Fruit fly (Drosophila melanogaster) whole organism, prepupa: ENCODE data around the gene CG43880.
A peak's percentile ranks its signal among the peaks of the same experiment; 100 is the strongest.

Experiments used
- CG10631 ChIP-seq: fragments of 200-800 bp; sonication (Bioruptor generic); optimal IDR thresholded peaks from 2 replicates; lab custom pipeline; 2016; ENCODE audit warnings: missing biosample characterization, missing genetic modification characterization
- CG11762 ChIP-seq: fragments of 200-800 bp; sonication (Bioruptor generic); optimal IDR thresholded peaks from 3 replicates; lab custom pipeline; 2016; ENCODE audit warnings: missing biosample characterization, missing genetic modification characterization; ENCODE audit not compliant: insufficient read depth
- CG11902 ChIP-seq: fragments of 200-800 bp; sonication (Bioruptor generic); optimal IDR thresholded peaks from 3 replicates; lab custom pipeline; 2016; ENCODE audit warnings: missing biosample characterization, missing genetic modification characterization
- CG15336 ChIP-seq: fragments of 200-800 bp; sonication (Bioruptor generic); IDR thresholded peaks from 2 replicates; pipeline ENCODE4 v1.3.6; 2022; ENCODE audit warnings: missing biosample characterization, missing genetic modification characterization
- CG16779 ChIP-seq: fragments of 200-800 bp; sonication (Bioruptor generic); optimal IDR thresholded peaks from 3 replicates; lab custom pipeline; 2017; ENCODE audit warnings: missing biosample characterization, mild to moderate bottlenecking, missing genetic modification characterization
- CG32006 ChIP-seq: fragments of 200-800 bp; sonication (Bioruptor generic); optimal IDR thresholded peaks from 3 replicates; lab custom pipeline; 2017; ENCODE audit warnings: missing biosample characterization, mild to moderate bottlenecking, missing genetic modification characterization
- CG4318 ChIP-seq: fragments of 200-800 bp; sonication (Bioruptor generic); optimal IDR thresholded peaks from 3 replicates; lab custom pipeline; 2017; ENCODE audit warnings: missing biosample characterization, mild to moderate bottlenecking, missing genetic modification characterization
- CG6163 ChIP-seq: fragments of 200-800 bp; sonication (Bioruptor generic); IDR thresholded peaks from 3 replicates; pipeline ENCODE4 v1.3.6; 2022; ENCODE audit warnings: missing biosample characterization, missing genetic modification characterization
- CG6276 ChIP-seq: fragments of 200-800 bp; sonication (Bioruptor generic); optimal IDR thresholded peaks from 2 replicates; lab custom pipeline; 2017; ENCODE audit warnings: missing biosample characterization, mild to moderate bottlenecking, missing genetic modification characterization
- CG7368 ChIP-seq: fragments of 200-800 bp; sonication (Bioruptor generic); optimal IDR thresholded peaks from 3 replicates; lab custom pipeline; 2016; ENCODE audit warnings: missing biosample characterization, missing genetic modification characterization
- CG8119 ChIP-seq: fragments of 200-800 bp; sonication (Bioruptor generic); IDR thresholded peaks from 3 replicates; pipeline ENCODE4 v1.3.6; 2022; ENCODE audit warnings: missing biosample characterization, missing genetic modification characterization
- Eip78C ChIP-seq: fragments of 200-800 bp; sonication (Bioruptor generic); peaks from one replicate; lab custom pipeline; 2016; ENCODE audit warnings: missing biosample characterization, missing genetic modification characterization
- Eip93F ChIP-seq: fragments of 200-800 bp; sonication (Bioruptor generic); optimal IDR thresholded peaks from 2 replicates; lab custom pipeline; 2016; ENCODE audit warnings: missing biosample characterization, mild to moderate bottlenecking, missing genetic modification characterization
- Ets21C ChIP-seq: fragments of 200-800 bp; sonication (Bioruptor generic); optimal IDR thresholded peaks from 3 replicates; lab custom pipeline; 2016; ENCODE audit warnings: missing biosample characterization, missing genetic modification characterization
- Ets96B ChIP-seq: fragments of 200-800 bp; optimal IDR thresholded peaks from 2 replicates; lab custom pipeline; 2019; ENCODE audit warnings: missing biosample characterization, mild to moderate bottlenecking, missing genetic modification characterization, moderate library complexity
- Lpt ChIP-seq: fragments of 200-800 bp; sonication (Bioruptor generic); optimal IDR thresholded peaks from 3 replicates; lab custom pipeline; 2016; ENCODE audit warnings: missing biosample characterization, missing genetic modification characterization
- Met ChIP-seq: fragments of 200-800 bp; sonication (Bioruptor generic); optimal IDR thresholded peaks from 3 replicates; lab custom pipeline; 2016; ENCODE audit warnings: missing biosample characterization, missing genetic modification characterization
- OdsH ChIP-seq: fragments of 200-800 bp; sonication (Bioruptor generic); optimal IDR thresholded peaks from 3 replicates; lab custom pipeline; 2016; ENCODE audit warnings: missing biosample characterization, missing genetic modification characterization
- Smox ChIP-seq: fragments of 200-800 bp; sonication (Bioruptor generic); optimal IDR thresholded peaks from 3 replicates; lab custom pipeline; 2016; ENCODE audit warnings: missing biosample characterization, missing genetic modification characterization
- Sox102F ChIP-seq: fragments of 200-800 bp; sonication (Bioruptor generic); optimal IDR thresholded peaks from 2 replicates; lab custom pipeline; 2016; ENCODE audit warnings: missing biosample characterization, mild to moderate bottlenecking, missing genetic modification characterization
- acj6 ChIP-seq: fragments of 200-800 bp; sonication (Bioruptor generic); optimal IDR thresholded peaks from 3 replicates; lab custom pipeline; 2016; ENCODE audit warnings: missing biosample characterization, missing genetic modification characterization
- cyc ChIP-seq: fragments of 200-800 bp; sonication (Bioruptor generic); optimal IDR thresholded peaks from 3 replicates; lab custom pipeline; 2016; ENCODE audit warnings: missing biosample characterization, missing genetic modification characterization
- esn ChIP-seq: fragments of 200-800 bp; sonication (Bioruptor generic); optimal IDR thresholded peaks from 2 replicates; lab custom pipeline; 2016; ENCODE audit warnings: missing biosample characterization, mild to moderate bottlenecking, missing genetic modification characterization, moderate library complexity
- fd85E ChIP-seq: fragments of 200-800 bp; sonication (Bioruptor generic); optimal IDR thresholded peaks from 3 replicates; lab custom pipeline; 2016; ENCODE audit warnings: missing biosample characterization, missing genetic modification characterization
- net ChIP-seq: fragments of 200-800 bp; sonication (Bioruptor generic); optimal IDR thresholded peaks from 3 replicates; lab custom pipeline; 2016; ENCODE audit warnings: missing biosample characterization, missing genetic modification characterization
- salr ChIP-seq, 2 experiments: fragments of 200-800 bp; sonication (Bioruptor generic); optimal IDR thresholded peaks; 3 replicates each; lab custom pipeline; 2016 to 2018; ENCODE audit warnings: missing biosample characterization in 2 of 2, missing genetic modification characterization in 2 of 2, mild to moderate bottlenecking in 1 of 2
- spab ChIP-seq: fragments of 200-800 bp; sonication (Bioruptor generic); optimal IDR thresholded peaks from 2 replicates; lab custom pipeline; 2017; ENCODE audit warnings: missing biosample characterization, mild to moderate bottlenecking, missing genetic modification characterization, missing genetic modification reagents
- ss ChIP-seq, 2 experiments: fragments of 200-800 bp; sonication (Bioruptor generic); optimal IDR thresholded peaks; 2 replicates in 1 of 2; 3 replicates in 1 of 2; lab custom pipeline; 2017 to 2018; ENCODE audit warnings: mild to moderate bottlenecking in 2 of 2, missing biosample characterization in 2 of 2, missing genetic modification characterization in 2 of 2, moderate library complexity in 1 of 2
- svp ChIP-seq: fragments of 200-800 bp; sonication (Bioruptor generic); peaks from one replicate; lab custom pipeline; 2016; ENCODE audit warnings: missing biosample characterization, missing genetic modification characterization
- topi ChIP-seq: fragments of 200-800 bp; sonication (Bioruptor generic); optimal IDR thresholded peaks from 3 replicates; lab custom pipeline; 2016; ENCODE audit warnings: missing biosample characterization, missing genetic modification characterization

Gene CG43880

dm6 chr3L:7958590-7959180 lies 12.6 kb upstream of the CG43880 start:
- no peak for TF ChIP-seq CG6163
- no peak for TF ChIP-seq CG10631 (GFP tag; lab: Kevin White, UChicago)
- TF ChIP-seq CG11902 (GFP tag; lab: Kevin White, UChicago) = no peak
- TF ChIP-seq CG4318 (GFP tag; lab: Kevin White, UChicago) = no peak
- TF ChIP-seq svp = no peak
- no peak for TF ChIP-seq CG11762 (GFP tag; lab: Kevin White, UChicago)
- no peak for TF ChIP-seq CG7368 (GFP tag; lab: Kevin White, UChicago)
- TF ChIP-seq fd85E (GFP tag; lab: Kevin White, UChicago) = no peak
- TF ChIP-seq topi (GFP tag; lab: Kevin White, UChicago) = no peak
- TF ChIP-seq esn (GFP tag; lab: Kevin White, UChicago) = no peak
- TF ChIP-seq salr (GFP tag; optimal IDR thresholded peaks at IDR 0.05; lab: Kevin White, UChicago) = no peak
- no peak for TF ChIP-seq CG6276 (GFP tag; lab: Kevin White, UChicago)
- no peak for TF ChIP-seq OdsH (GFP tag; lab: Kevin White, UChicago)

dm6 chr3L:7958083-7958482 lies 12.0 kb upstream of the CG43880 start:
- TF ChIP-seq Smox (no peak), Sox102F (GFP tag; lab: Kevin White, UChicago) (no peak), esn (GFP tag; lab: Kevin White, UChicago) (no peak), Eip78C (GFP tag; lab: Kevin White, UChicago) (peak; percentile 33), Eip93F (GFP tag; lab: Kevin White, UChicago) (no peak), acj6 (GFP tag; lab: Kevin White, UChicago) (no peak), CG15336 (no peak)
- TF ChIP-seq, all 60 proteins: peak for 1

- no peak for TF ChIP-seq Eip93F (GFP tag; lab: Kevin White, UChicago)
Measured at dm6 chr3L:7956718-7957117, 10.6 kb upstream of the CG43880 start.

- TF ChIP-seq svp = no peak
- no peak for TF ChIP-seq salr (GFP tag; optimal IDR thresholded peaks at IDR 0.05; lab: Kevin White, UChicago)
- TF ChIP-seq CG11762 (GFP tag; lab: Kevin White, UChicago) = no peak
- TF ChIP-seq CG8119 = no peak
- no peak for TF ChIP-seq ss (GFP tag; optimal IDR thresholded peaks at IDR 0.05; lab: Kevin White, UChicago)
- no peak for TF ChIP-seq cyc (GFP tag; lab: Kevin White, UChicago)
- TF ChIP-seq CG16779 (tag; lab: Kevin White, UChicago) = no peak
- TF ChIP-seq Ets96B (tag; lab: Kevin White, UChicago) = no peak
Measured at dm6 chr3L:7954967-7955366, 8.8 kb upstream of the CG43880 start.

- TF ChIP-seq salr (GFP tag; optimal IDR thresholded peaks at IDR 0.05; lab: Kevin White, UChicago) (no peak), svp (no peak), Eip78C (GFP tag; lab: Kevin White, UChicago) (no peak), Lpt (no peak), spab (no peak), Ets21C (no peak), net (GFP tag; lab: Kevin White, UChicago) (no peak), CG32006 (GFP tag; lab: Kevin White, UChicago) (no peak)
Measured at dm6 chr3L:7953728-7954127, 7.6 kb upstream of the CG43880 start.

- no peak for TF ChIP-seq Met (GFP tag; lab: Kevin White, UChicago)
- TF ChIP-seq Eip78C (GFP tag; lab: Kevin White, UChicago) = peak; percentile 10
- TF ChIP-seq, all 60 proteins: peak for 1
Measured at dm6 chr3L:7952978-7953377, 6.9 kb upstream of the CG43880 start.
